Fruit fly (Drosophila melanogaster) Kc167 (cell line): Measurements from ENCODE around the gene crp.

Experiments
- Myc ChIP-seq: fragments of >200 bp; optimal IDR thresholded peaks from 2 replicates; lab custom pipeline; 2017; ENCODE audit warnings: missing external identifiers
- Sin3A ChIP-seq: fragments of >200 bp; optimal IDR thresholded peaks from 2 replicates; lab custom pipeline; 2018; ENCODE audit warnings: missing external identifiers
- h ChIP-seq: fragments of >200 bp; optimal IDR thresholded peaks from 3 replicates; lab custom pipeline; 2018; ENCODE audit warnings: missing external identifiers
- insv ChIP-seq: fragments of >200 bp; optimal IDR thresholded peaks from 3 replicates; lab custom pipeline; 2018; ENCODE audit warnings: missing external identifiers
- psq ChIP-seq: fragments of >200 bp; optimal IDR thresholded peaks from 2 replicates; lab custom pipeline; 2017; ENCODE audit warnings: missing external identifiers
- ttk ChIP-seq: sonication (Bioruptor generic); optimal IDR thresholded peaks from 2 replicates; lab custom pipeline; 2017; ENCODE audit warnings: missing external identifiers

The crp gene

dm6 chr2L:16231265-16231664 is 56.3 kb downstream of the crp start, which contains the start of gene Ca-Ma2d:
Ca-Ma2d (plus strand) TSS chr2L:16231475.
- TF ChIP-seq insv (lab: Kevin White, UChicago): no peak
- no peak for TF ChIP-seq Sin3A (lab: Kevin White, UChicago)
- TF ChIP-seq h: no peak
- TF ChIP-seq psq (lab: Kevin White, UChicago): no peak
- no peak for TF ChIP-seq Myc
- TF ChIP-seq ttk: no peak

DNA sequence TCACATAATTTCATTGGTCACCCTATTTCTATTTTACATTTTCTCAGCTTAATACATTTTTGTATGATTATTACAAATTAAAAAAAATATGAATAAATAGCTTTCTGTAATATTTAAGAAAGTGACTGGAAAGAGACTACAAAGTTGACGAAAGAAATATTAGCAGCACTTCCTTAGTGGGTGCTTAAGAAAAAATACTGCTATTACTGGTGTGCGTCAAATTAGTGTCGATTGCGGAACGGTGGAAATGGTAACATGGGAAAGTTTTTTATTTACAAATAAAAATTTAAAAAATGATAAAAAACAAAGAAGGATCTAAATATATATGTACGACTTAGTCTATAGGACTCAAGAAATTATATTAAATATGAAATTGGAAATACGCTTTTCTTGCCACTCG is 63.5 kb downstream of the crp start:
- no peak for TF ChIP-seq ttk
- no peak for TF ChIP-seq h
- TF ChIP-seq Myc: no peak
- TF ChIP-seq psq (lab: Kevin White, UChicago): no peak
- TF ChIP-seq Sin3A (lab: Kevin White, UChicago): no peak
- no peak for TF ChIP-seq insv (lab: Kevin White, UChicago)

DNA sequence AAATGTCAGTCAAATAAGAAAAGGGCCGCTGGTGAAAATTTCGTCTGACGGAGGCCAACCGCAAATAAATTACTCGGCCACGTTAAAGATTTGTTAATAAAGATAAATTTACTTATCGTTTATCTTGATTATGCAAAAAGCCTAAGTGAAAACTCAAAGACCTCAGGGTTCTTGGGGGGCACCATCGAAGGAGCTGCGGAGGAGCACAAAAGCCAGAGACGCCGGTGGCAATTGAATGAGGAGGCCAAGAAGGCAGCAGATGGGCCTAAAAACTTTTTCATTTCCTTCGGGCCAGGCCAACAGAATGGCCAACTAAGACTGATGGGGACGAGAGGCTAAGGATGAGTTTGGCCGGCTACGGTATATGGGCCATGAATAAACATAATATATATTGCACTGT is 71.2 kb downstream of the crp start:
- TF ChIP-seq ttk (no peak), Myc (no peak), insv (lab: Kevin White, UChicago) (no peak), h (no peak), psq (lab: Kevin White, UChicago) (no peak), Sin3A (lab: Kevin White, UChicago) (no peak)
